Fruit fly (Drosophila melanogaster): Measurements from ENCODE around the gene CG31368.

The CG31368 gene

dm6 chr3R:11882506-11882953 lies at the start of gene CG31368, which contains the start of gene CG6962 (continued):
- TF ChIP-seq CG6765 (GFP tag; optimal IDR thresholded peaks at IDR 0.05): peak; percentile 6
- TF ChIP-seq NC2α (GFP tag; optimal IDR thresholded peaks at IDR 0.05): peak; percentile 9
- TF ChIP-seq CG18011 (GFP tag; optimal IDR thresholded peaks at IDR 0.05): peak; percentile 61
- no peak for TF ChIP-seq emc (GFP tag; optimal IDR thresholded peaks at IDR 0.05)
- TF ChIP-seq gsb (GFP tag; IDR thresholded peaks at IDR 0.05): peak; percentile 55; the same call in 1 of the 2 replicates
- peak; percentile 80 for TF ChIP-seq chn (GFP tag; optimal IDR thresholded peaks at IDR 0.05)
- TF ChIP-seq Stat92E (GFP tag; optimal IDR thresholded peaks at IDR 0.05): peak in 1 of 3 experiments; percentile 4
- peak; percentile 22; the same call in 1 of the 2 replicates for TF ChIP-seq CG4360 (GFP tag; IDR thresholded peaks at IDR 0.05)
- no peak; the same call in 2 of the 3 replicates for TF ChIP-seq CG2199 (GFP tag; IDR thresholded peaks at IDR 0.05)
- TF ChIP-seq CG4707 (GFP tag; optimal IDR thresholded peaks at IDR 0.05): no peak
- no peak for TF ChIP-seq hb (GFP tag; IDR thresholded peaks at IDR 0.05; ENCODE audit: partially characterized antibody)
- TF ChIP-seq hkb (optimal IDR thresholded peaks at IDR 0.05): peak; percentile 75
- peak; percentile 72 for TF ChIP-seq hkb (GFP tag; IDR thresholded peaks at IDR 0.05)
- peak; percentile 40 for TF ChIP-seq CG13624 (GFP tag; optimal IDR thresholded peaks at IDR 0.05)
- no peak for TF ChIP-seq CG14965 (GFP tag; optimal IDR thresholded peaks at IDR 0.05; ENCODE audit: borderline replicate concordance)
- no peak for TF ChIP-seq Tbp (GFP tag; optimal IDR thresholded peaks at IDR 0.05)
- peak in 1 of 2 experiments; percentile 12 for TF ChIP-seq Dfd (GFP tag; optimal IDR thresholded peaks at IDR 0.05)
- peak; percentile 20 for TF ChIP-seq CG5180 (GFP tag; optimal IDR thresholded peaks at IDR 0.05)
- no peak for TF ChIP-seq sna (GFP tag; IDR thresholded peaks at IDR 0.05; ENCODE audit: partially characterized antibody)
- TF ChIP-seq CG43689 (GFP tag; IDR thresholded peaks at IDR 0.05): peak; percentile 40; the same call in 1 of the 2 replicates
- peak; percentile 71; the same call in 1 of the 3 replicates for TF ChIP-seq so (GFP tag; IDR thresholded peaks at IDR 0.05)
- TF ChIP-seq danr (GFP tag; IDR thresholded peaks at IDR 0.05): peak; percentile 48
- peak; percentile 15; the same call in 1 of the 2 replicates for TF ChIP-seq wor (GFP tag; IDR thresholded peaks at IDR 0.05)
- no peak for TF ChIP-seq CG12236 (GFP tag; optimal IDR thresholded peaks at IDR 0.05)
- no peak for TF ChIP-seq CG11398 (GFP tag; optimal IDR thresholded peaks at IDR 0.05)
- peak; percentile 92 for TF ChIP-seq CG17361 (GFP tag; IDR thresholded peaks at IDR 0.05)
- peak; percentile 92 for TF ChIP-seq CG30020 (tag; optimal IDR thresholded peaks at IDR 0.05)
- TF ChIP-seq CG9876 (GFP tag; optimal IDR thresholded peaks at IDR 0.05): peak; percentile 38
- TF ChIP-seq Hr39 (optimal IDR thresholded peaks at IDR 0.05): no peak
- no peak for TF ChIP-seq nerfin-2 (GFP tag; IDR thresholded peaks at IDR 0.05; ENCODE audit: partially characterized antibody)
- TF ChIP-seq CG8089 (GFP tag; optimal IDR thresholded peaks at IDR 0.05): peak; percentile 31
- no peak for TF ChIP-seq CG3163 (GFP tag; optimal IDR thresholded peaks at IDR 0.05)
- TF ChIP-seq CG7987 (GFP tag; optimal IDR thresholded peaks at IDR 0.05): peak; percentile 55
- peak; percentile 86 for TF ChIP-seq CG13775 (GFP tag; optimal IDR thresholded peaks at IDR 0.05)
- TF ChIP-seq fu2 (GFP tag; optimal IDR thresholded peaks at IDR 0.05): peak; percentile 49
- peak; percentile 87 for TF ChIP-seq grau (tag; optimal IDR thresholded peaks at IDR 0.05)
- peak; percentile 67; the same call in 1 of the 2 replicates for TF ChIP-seq CG14667 (GFP tag; IDR thresholded peaks at IDR 0.05)
- TF ChIP-seq Ssrp (tag; optimal IDR thresholded peaks at IDR 0.05): peak; percentile 89
- peak; percentile 80 for TF ChIP-seq CG17359 (tag; optimal IDR thresholded peaks at IDR 0.05)
- TF ChIP-seq CG9437 (GFP tag; optimal IDR thresholded peaks at IDR 0.05): peak; percentile 95
- TF ChIP-seq CG7786 (GFP tag; optimal IDR thresholded peaks at IDR 0.05): peak; percentile 52
- no peak for TF ChIP-seq TFAM (GFP tag; optimal IDR thresholded peaks at IDR 0.05)
- TF ChIP-seq jigr1 (GFP tag; IDR thresholded peaks at IDR 0.05): peak; percentile 76; the same call in 2 of the 3 replicates
- peak; percentile 31 for TF ChIP-seq CG3838 (GFP tag; optimal IDR thresholded peaks at IDR 0.05)
- peak; percentile 77 for TF ChIP-seq al (GFP tag; IDR thresholded peaks at IDR 0.05)
- peak; percentile 85 for TF ChIP-seq CG14441 (GFP tag; IDR thresholded peaks at IDR 0.05)
- TF ChIP-seq CG18619 (GFP tag; optimal IDR thresholded peaks at IDR 0.05): peak; percentile 72
- no peak for TF ChIP-seq CG1792 (GFP tag; optimal IDR thresholded peaks at IDR 0.05)
- TF ChIP-seq Eip74EF (GFP tag; optimal IDR thresholded peaks at IDR 0.05): peak in 1 of 2 experiments; percentile 57
- peak; percentile 83 for TF ChIP-seq CG10654 (GFP tag; optimal IDR thresholded peaks at IDR 0.05)
- peak; percentile 30 for TF ChIP-seq Dref (GFP tag; IDR thresholded peaks at IDR 0.05)

All from whole organism, embryonic.